Worm (Caenorhabditis elegans) whole organism, mixed stage, embryonic: ENCODE results near the gene srh-247.
"Not testable (repeated sequence)": the region's sequence is repeated elsewhere in the genome, so short reads cannot be mapped to it uniquely, and the experiment has no call there.

ENCODE experiments used
- M03D4.4 ChIP-seq: sonication (generic microtip); optimal IDR thresholded peaks from 2 replicates; lab custom pipeline; 2017; ENCODE audit warnings: mild to moderate bottlenecking, missing genetic modification characterization, missing compliant biosample characterization
- bed-3 ChIP-seq: fragments of 200-800 bp; sonication (Bioruptor generic); optimal IDR thresholded peaks from 3 replicates; lab custom pipeline; 2018; ENCODE audit warnings: mild to moderate bottlenecking, missing genetic modification characterization, moderate library complexity, missing compliant biosample characterization
- blmp-1 ChIP-seq: fragments of 150-350 bp; optimal IDR thresholded peaks from 2 replicates; lab custom pipeline; 2014; ENCODE audit warnings: missing biosample characterization, missing genetic modification characterization
- ceh-39 ChIP-seq: fragments of 150-350 bp; optimal IDR thresholded peaks from 2 replicates; lab custom pipeline; 2014; ENCODE audit warnings: missing biosample characterization, missing genetic modification characterization
- ceh-83 ChIP-seq: fragments of 200-800 bp; sonication (Bioruptor generic); optimal IDR thresholded peaks from 2 replicates; lab custom pipeline; 2018; ENCODE audit warnings: mild to moderate bottlenecking, missing genetic modification characterization, missing compliant biosample characterization
- ces-1 ChIP-seq: fragments of 150-350 bp; optimal IDR thresholded peaks from 2 replicates; lab custom pipeline; 2014; ENCODE audit warnings: missing biosample characterization, missing genetic modification reagents, missing genetic modification characterization
- elt-1 ChIP-seq: sonication (generic microtip); optimal IDR thresholded peaks from 2 replicates; lab custom pipeline; 2017; ENCODE audit warnings: missing genetic modification characterization, mild to moderate bottlenecking, missing compliant biosample characterization, antibody characterized with exemption, moderate library complexity, borderline replicate concordance; ENCODE audit not compliant: insufficient read depth
- elt-3 ChIP-seq: fragments of 150-350 bp; optimal IDR thresholded peaks from 2 replicates; lab custom pipeline; 2014; ENCODE audit warnings: missing biosample characterization, missing genetic modification characterization
- flh-1 ChIP-seq: fragments of 200-800 bp; sonication (Bioruptor generic); optimal IDR thresholded peaks from 2 replicates; lab custom pipeline; 2018; ENCODE audit warnings: mild to moderate bottlenecking, missing genetic modification characterization, moderate library complexity, missing compliant biosample characterization
- lin-13 ChIP-seq: fragments of 150-350 bp; optimal IDR thresholded peaks from 2 replicates; lab custom pipeline; 2014; ENCODE audit warnings: missing biosample characterization, missing genetic modification characterization
- lin-32 ChIP-seq: fragments of 200-800 bp; sonication (Bioruptor generic); optimal IDR thresholded peaks from 2 replicates; lab custom pipeline; 2018; ENCODE audit warnings: mild to moderate bottlenecking, missing genetic modification characterization, missing compliant biosample characterization
- mab-5 ChIP-seq: fragments of 150-350 bp; optimal IDR thresholded peaks from 2 replicates; lab custom pipeline; 2014; ENCODE audit warnings: missing biosample characterization, missing genetic modification characterization
- mep-1 ChIP-seq: fragments of 150-350 bp; optimal IDR thresholded peaks from 2 replicates; lab custom pipeline; 2017; ENCODE audit warnings: missing biosample characterization, missing genetic modification reagents, missing genetic modification characterization, inconsistent platforms
- mls-2 ChIP-seq: sonication (generic microtip); optimal IDR thresholded peaks from 2 replicates; lab custom pipeline; 2016; ENCODE audit warnings: mild to moderate bottlenecking, missing genetic modification characterization, moderate library complexity, missing compliant biosample characterization
- nhr-12 ChIP-seq: fragments of 150-350 bp; optimal IDR thresholded peaks from 2 replicates; lab custom pipeline; 2014; ENCODE audit warnings: missing biosample characterization, missing genetic modification characterization
- nhr-2 ChIP-seq: fragments of 150-350 bp; optimal IDR thresholded peaks from 2 replicates; lab custom pipeline; 2014; ENCODE audit warnings: missing biosample characterization, missing genetic modification characterization
- nhr-237 ChIP-seq: fragments of 150-350 bp; optimal IDR thresholded peaks from 2 replicates; lab custom pipeline; 2014; ENCODE audit warnings: missing biosample characterization, missing genetic modification characterization
- nhr-28 ChIP-seq: fragments of 150-350 bp; optimal IDR thresholded peaks from 2 replicates; lab custom pipeline; 2014; ENCODE audit warnings: missing biosample characterization, missing genetic modification characterization
- nhr-76 ChIP-seq: sonication (generic microtip); optimal IDR thresholded peaks from 2 replicates; lab custom pipeline; 2017; ENCODE audit warnings: missing biosample characterization, missing genetic modification characterization
- sem-2 ChIP-seq: fragments of 200-800 bp; sonication (Bioruptor generic); optimal IDR thresholded peaks from 2 replicates; lab custom pipeline; 2018; ENCODE audit warnings: mild to moderate bottlenecking, missing genetic modification characterization, missing compliant biosample characterization
- snpc-4 ChIP-seq: fragments of 150-350 bp; optimal IDR thresholded peaks from 2 replicates; lab custom pipeline; 2014; ENCODE audit warnings: missing biosample characterization, missing genetic modification characterization
- tbx-8 ChIP-seq: fragments of 200-800 bp; sonication (Bioruptor generic); optimal IDR thresholded peaks from 2 replicates; lab custom pipeline; 2018; ENCODE audit warnings: mild to moderate bottlenecking, missing genetic modification characterization, moderate library complexity, missing compliant biosample characterization
- unc-120 ChIP-seq: sonication (generic microtip); optimal IDR thresholded peaks from 2 replicates; lab custom pipeline; 2017; ENCODE audit warnings: missing genetic modification characterization, missing compliant biosample characterization; ENCODE audit not compliant: poor library complexity, severe bottlenecking
- unc-39 ChIP-seq: fragments of 150-350 bp; optimal IDR thresholded peaks from 2 replicates; lab custom pipeline; 2014; ENCODE audit warnings: missing biosample characterization, missing genetic modification characterization
- unc-62 ChIP-seq: fragments of 150-350 bp; optimal IDR thresholded peaks from 2 replicates; lab custom pipeline; 2014; ENCODE audit warnings: missing biosample characterization, missing genetic modification reagents, missing genetic modification characterization
- zip-8 ChIP-seq: fragments of 150-350 bp; optimal IDR thresholded peaks from 2 replicates; lab custom pipeline; 2014; ENCODE audit warnings: missing biosample characterization, missing genetic modification characterization

srh-247 gene

DNA sequence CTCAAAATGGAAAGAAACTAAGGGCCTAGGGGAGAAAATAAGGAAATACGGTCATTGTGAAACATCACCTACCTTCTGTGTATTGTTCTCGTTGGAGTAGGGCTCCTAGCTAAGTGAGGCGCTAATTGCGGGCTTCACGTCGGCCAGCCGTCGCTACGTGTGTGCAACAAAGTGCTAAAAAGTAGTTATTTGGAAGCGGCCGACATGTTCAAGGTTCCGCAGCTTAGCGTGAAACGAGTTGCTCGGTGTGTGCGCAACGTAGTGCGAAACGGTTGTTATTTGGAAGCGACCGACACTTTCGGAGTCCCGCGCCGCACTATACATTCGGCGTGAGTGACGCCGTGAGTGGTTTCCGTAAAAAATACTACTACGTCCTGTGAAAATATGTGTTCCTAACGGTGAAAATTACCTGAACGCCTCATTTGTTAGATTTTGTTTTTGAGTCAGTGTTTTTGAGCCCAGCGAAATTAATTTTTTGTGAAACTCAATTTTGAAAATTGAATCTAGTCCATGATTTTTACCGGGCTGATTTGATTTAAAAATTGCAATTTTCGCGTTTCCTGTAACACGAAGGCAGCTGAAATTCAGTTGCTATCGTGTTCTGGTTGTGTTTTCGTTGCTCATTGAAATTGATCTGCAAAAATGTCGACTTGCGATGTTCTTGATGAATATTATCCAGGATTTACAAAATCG, 37.5 kb upstream of the srh-247 start, which contains the start of gene srw-129:
Gene srw-129, plus strand, starts transcription at position 643 of the 693 bp plus-strand sequence.
- TF ChIP-seq tbx-8 (GFP tag; lab: Kevin White, UChicago) (no peak), lin-13 (no peak), unc-120 (tag; lab: Kevin White, UChicago) (no peak), elt-1 (tag; lab: Kevin White, UChicago) (no peak), nhr-12 (tag; lab: Kevin White, UChicago) (no peak), bed-3 (GFP tag; lab: Kevin White, UChicago) (no peak), M03D4.4 (tag; lab: Kevin White, UChicago) (no peak), lin-32 (GFP tag; lab: Kevin White, UChicago) (no peak), ces-1 (GFP tag; lab: Kevin White, UChicago) (no peak), zip-8 (tag; lab: Kevin White, UChicago) (no peak), nhr-2 (no peak), unc-62 (GFP tag; lab: Kevin White, UChicago) (no peak), flh-1 (no peak), elt-3 (tag; lab: Kevin White, UChicago) (no peak)

ce11 chrV:2964786-2965185, 30.8 kb upstream of the srh-247 start, which contains the start of gene srh-88:
Gene srh-88 (minus strand): TSS chrV:2964886.
- TF ChIP-seq snpc-4 (tag; lab: Kevin White, UChicago) (no peak), tbx-8 (GFP tag; lab: Kevin White, UChicago) (no peak), ceh-83 (no peak), ceh-39 (tag; lab: Kevin White, UChicago) (no peak)

DNA sequence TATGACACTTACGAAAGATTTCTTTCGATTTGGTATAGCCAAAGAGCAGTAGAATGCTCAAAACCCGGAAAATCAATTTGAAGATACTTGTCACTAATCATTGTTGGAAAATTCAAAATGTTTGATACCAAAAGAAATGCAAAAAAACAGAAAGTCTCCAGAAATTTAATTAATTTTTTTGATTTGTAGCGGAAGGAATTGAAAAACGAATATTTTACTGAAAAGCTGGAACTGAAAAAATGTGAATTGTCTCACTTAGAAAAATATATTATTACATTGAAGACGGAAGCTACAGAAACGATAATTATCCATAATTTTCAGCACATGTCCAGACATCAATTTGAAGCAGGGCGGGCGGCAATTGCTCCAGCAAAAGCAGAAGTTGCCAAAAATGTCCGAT, 29.0 kb upstream of the srh-247 start, which contains the start of gene srw-138:
Gene srw-138, minus strand, starts transcription at position 101 of the 400 bp plus-strand sequence.
- TF ChIP-seq ceh-39 (tag; lab: Kevin White, UChicago) (no peak), tbx-8 (GFP tag; lab: Kevin White, UChicago) (no peak), nhr-237 (tag; lab: Kevin White, UChicago) (no peak), zip-8 (tag; lab: Kevin White, UChicago) (no peak), ceh-83 (no peak), unc-120 (tag; lab: Kevin White, UChicago) (no peak), sem-2 (GFP tag; lab: Kevin White, UChicago) (no peak), unc-39 (tag; lab: Kevin White, UChicago) (no peak), nhr-76 (tag; lab: Kevin White, UChicago) (no peak), blmp-1 (tag; lab: Kevin White, UChicago) (no peak), mls-2 (tag; lab: Kevin White, UChicago) (no peak), mep-1 (tag; lab: Kevin White, UChicago) (no peak)
- TF ChIP-seq, all 35 proteins: peak for 0

DNA sequence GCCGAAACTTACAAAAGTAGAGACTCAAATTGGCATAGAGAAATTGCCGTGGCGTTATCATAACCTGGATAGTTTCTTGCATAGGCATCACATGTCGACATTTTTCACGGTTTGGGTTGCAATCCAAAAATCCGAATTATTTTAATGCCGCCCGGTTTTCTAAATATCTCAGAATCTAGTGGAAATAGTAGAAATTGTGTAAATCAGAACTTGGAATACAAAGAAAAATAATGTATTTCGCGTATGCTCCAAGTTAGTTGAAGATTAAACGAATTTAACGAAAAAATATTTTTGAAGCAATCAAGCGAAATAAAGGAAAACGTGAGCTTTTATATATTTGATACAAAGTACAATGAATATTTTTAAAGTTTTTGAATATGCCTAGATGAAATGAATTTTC, 26.9 kb upstream of the srh-247 start, which contains the start of gene srw-144:
Gene srw-144, minus strand, starts transcription at position 101 of the 400 bp plus-strand sequence.
- no peak for TF ChIP-seq M03D4.4 (tag; lab: Kevin White, UChicago)
- TF ChIP-seq zip-8 (tag; lab: Kevin White, UChicago): no peak
- no peak for TF ChIP-seq nhr-2
- no peak for TF ChIP-seq lin-32 (GFP tag; lab: Kevin White, UChicago)
- TF ChIP-seq lin-13: no peak
- no peak for TF ChIP-seq mab-5 (tag; lab: Kevin White, UChicago)
- no peak for TF ChIP-seq nhr-12 (tag; lab: Kevin White, UChicago)
- TF ChIP-seq ceh-39 (tag; lab: Kevin White, UChicago): no peak

DNA sequence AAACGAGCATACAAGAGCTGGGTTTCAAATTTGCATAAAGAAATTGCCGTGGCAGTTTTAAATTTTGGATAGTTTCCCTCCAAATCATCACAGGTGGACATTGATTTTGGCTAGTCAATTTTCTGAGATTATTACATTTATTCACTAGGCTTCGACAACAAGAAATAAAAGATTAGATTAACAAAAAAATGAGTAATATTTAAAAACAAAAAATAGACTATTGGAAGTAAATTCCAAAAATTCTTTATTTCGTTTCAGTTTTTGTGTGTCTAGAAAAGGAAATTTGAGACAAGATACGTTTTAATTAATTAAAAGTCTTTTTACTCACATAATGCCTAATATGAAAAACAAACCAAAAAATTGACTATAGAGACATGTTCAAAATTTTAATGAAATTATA, 24.2 kb upstream of the srh-247 start, which contains the start of gene srw-142:
Gene srw-142, minus strand, starts transcription at position 101 of the 400 bp plus-strand sequence.
- TF ChIP-seq elt-3 (tag; lab: Kevin White, UChicago) (no peak), ces-1 (GFP tag; lab: Kevin White, UChicago) (no peak), sem-2 (GFP tag; lab: Kevin White, UChicago) (no peak), ceh-39 (tag; lab: Kevin White, UChicago) (no peak), nhr-28 (tag; lab: Kevin White, UChicago) (no peak), nhr-2 (no peak), bed-3 (GFP tag; lab: Kevin White, UChicago) (no peak), blmp-1 (tag; lab: Kevin White, UChicago) (no peak)

DNA sequence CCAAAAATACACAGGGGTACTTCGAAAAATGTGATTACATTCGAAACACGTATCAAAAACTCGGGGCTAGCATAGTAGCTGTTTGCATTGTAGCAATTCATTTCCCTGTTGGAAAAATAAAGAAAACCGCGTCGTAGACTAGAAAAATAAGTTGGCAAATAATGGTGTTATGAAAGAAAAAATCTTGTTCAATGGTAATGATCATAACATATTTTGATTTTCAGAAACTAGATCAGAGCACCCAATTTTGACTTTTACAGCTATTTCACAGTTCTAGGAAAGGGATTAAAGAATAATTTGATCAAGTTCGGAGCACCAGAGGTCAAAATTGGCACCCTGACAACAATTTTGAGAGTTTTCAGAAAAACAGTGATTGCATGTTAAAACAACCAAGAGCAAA, 21.4 kb upstream of the srh-247 start, which contains the start of gene srh-248:
Gene srh-248, minus strand, starts transcription at position 101 of the 400 bp plus-strand sequence.
- not testable (repeated sequence) for TF ChIP-seq lin-32 (GFP tag; lab: Kevin White, UChicago); unc-120 (tag; lab: Kevin White, UChicago); sem-2 (GFP tag; lab: Kevin White, UChicago)
